Worm (Caenorhabditis elegans) whole organism, young adult: ENCODE measurements around the gene srgp-1.
A peak's percentile ranks its signal among the peaks of the same experiment; 100 is the strongest.

Source experiments
- B0019.2 ChIP-seq: fragments of 200-800 bp; sonication (Bioruptor generic); conservative IDR thresholded peaks from 2 replicates; pipeline ENCODE4 v1.3.6; 2022; ENCODE audit warnings: missing genetic modification reagents, missing genetic modification characterization, missing compliant biosample characterization
- B0261.1 ChIP-seq: sonication (generic microtip); optimal IDR thresholded peaks from 2 replicates; lab custom pipeline; 2016; ENCODE audit warnings: mild to moderate bottlenecking, missing genetic modification characterization, moderate library complexity, missing compliant biosample characterization
- C17E4.6 ChIP-seq: fragments of 200-800 bp; sonication (Bioruptor generic); IDR thresholded peaks from 2 replicates; pipeline ENCODE4 v1.3.6; 2022; ENCODE audit warnings: missing genetic modification reagents, missing genetic modification characterization, missing compliant biosample characterization
- D2030.7 ChIP-seq: fragments of 200-800 bp; sonication (Bioruptor generic); IDR thresholded peaks from 2 replicates; pipeline ENCODE4 v1.3.6; 2022; ENCODE audit warnings: missing genetic modification reagents, missing genetic modification characterization, missing compliant biosample characterization
- F33H1.4 ChIP-seq: fragments of 200-800 bp; sonication (Bioruptor generic); IDR thresholded peaks from 2 replicates; pipeline ENCODE4 v1.3.6; 2022; ENCODE audit warnings: missing genetic modification reagents, missing genetic modification characterization, missing compliant biosample characterization
- F52B5.7 ChIP-seq: sonication (generic microtip); optimal IDR thresholded peaks from 2 replicates; lab custom pipeline; 2016; ENCODE audit warnings: mild to moderate bottlenecking, missing genetic modification characterization, missing compliant biosample characterization
- T07F8.4 ChIP-seq: sonication (generic microtip); optimal IDR thresholded peaks from 2 replicates; lab custom pipeline; 2016; ENCODE audit warnings: mild to moderate bottlenecking, missing genetic modification characterization, moderate library complexity, missing compliant biosample characterization
- Y53F4B.3 ChIP-seq: fragments of 200-800 bp; sonication (Bioruptor generic); IDR thresholded peaks from 2 replicates; pipeline ENCODE4 v1.3.6; 2022; ENCODE audit warnings: missing genetic modification reagents, missing genetic modification characterization, missing compliant biosample characterization
- ZK185.1 ChIP-seq: sonication (generic microtip); optimal IDR thresholded peaks from 2 replicates; lab custom pipeline; 2016; ENCODE audit warnings: mild to moderate bottlenecking, missing genetic modification characterization, missing compliant biosample characterization; ENCODE audit not compliant: poor library complexity, severe bottlenecking
- aptf-2 ChIP-seq: fragments of 200-800 bp; sonication (Bioruptor generic); conservative IDR thresholded peaks from 2 replicates; pipeline ENCODE4 v1.3.6; 2022; ENCODE audit warnings: missing genetic modification reagents, missing genetic modification characterization, missing compliant biosample characterization
- attf-3 ChIP-seq: fragments of 200-800 bp; sonication (Bioruptor generic); conservative IDR thresholded peaks from 2 replicates; pipeline ENCODE4 v1.3.6; 2022; ENCODE audit warnings: missing genetic modification reagents, missing genetic modification characterization, missing compliant biosample characterization
- attf-6 ChIP-seq: fragments of 200-800 bp; sonication (Bioruptor generic); IDR thresholded peaks from 2 replicates; pipeline ENCODE4 v1.3.6; 2022; ENCODE audit warnings: missing genetic modification reagents, missing genetic modification characterization, missing compliant biosample characterization
- bed-1 ChIP-seq: fragments of 200-800 bp; sonication (Bioruptor generic); IDR thresholded peaks from 2 replicates; pipeline ENCODE4 v1.3.6; 2022; ENCODE audit warnings: missing genetic modification reagents, missing genetic modification characterization, missing compliant biosample characterization
- bed-2 ChIP-seq: fragments of 200-800 bp; sonication (Bioruptor generic); IDR thresholded peaks from 2 replicates; pipeline ENCODE4 v1.3.6; 2022; ENCODE audit warnings: missing genetic modification reagents, missing genetic modification characterization, missing compliant biosample characterization
- cebp-1 ChIP-seq, 2 experiments: fragments of 200-800 bp in 1 of 2; sonication (Bioruptor generic) in 1 of 2; sonication (generic microtip) in 1 of 2; IDR thresholded peaks in 1 of 2; optimal IDR thresholded peaks in 1 of 2; 2 replicates each; pipeline versions ENCODE4 v1.3.6 to Lab custom; 2017 to 2022; ENCODE audit warnings: missing compliant biosample characterization in 2 of 2, missing genetic modification characterization in 2 of 2, mild to moderate bottlenecking in 1 of 2, missing genetic modification reagents in 1 of 2, moderate library complexity in 1 of 2
- cebp-2 ChIP-seq: fragments of 200-800 bp; sonication (Bioruptor generic); IDR thresholded peaks from 2 replicates; pipeline ENCODE4 v1.3.6; 2022; ENCODE audit warnings: missing genetic modification characterization, missing compliant biosample characterization
- ceh-27 ChIP-seq: fragments of 200-800 bp; sonication (Bioruptor generic); optimal IDR thresholded peaks from 2 replicates; lab custom pipeline; 2018; ENCODE audit warnings: mild to moderate bottlenecking, missing genetic modification characterization, moderate library complexity, missing compliant biosample characterization
- ceh-58 ChIP-seq: fragments of 200-800 bp; sonication (Bioruptor generic); IDR thresholded peaks from 2 replicates; pipeline ENCODE4 v1.3.6; 2022; ENCODE audit warnings: missing genetic modification characterization, missing compliant biosample characterization
- die-1 ChIP-seq: sonication (generic microtip); optimal IDR thresholded peaks from 2 replicates; lab custom pipeline; 2016; ENCODE audit warnings: missing genotype, mild to moderate bottlenecking, missing genetic modification characterization, missing compliant biosample characterization
- dpl-1 ChIP-seq: fragments of 150-350 bp; optimal IDR thresholded peaks from 2 replicates; lab custom pipeline; 2014; ENCODE audit warnings: missing biosample characterization, missing genetic modification reagents, missing genetic modification characterization
- egl-18 ChIP-seq: fragments of 200-800 bp; sonication (Bioruptor generic); IDR thresholded peaks from 2 replicates; pipeline ENCODE4 v1.3.6; 2022; ENCODE audit warnings: missing genetic modification reagents, missing genetic modification characterization, missing compliant biosample characterization
- egrh-3 ChIP-seq: fragments of 200-800 bp; sonication (Bioruptor generic); IDR thresholded peaks from 2 replicates; pipeline ENCODE4 v1.3.6; 2022; ENCODE audit warnings: missing genetic modification reagents, missing genetic modification characterization, missing compliant biosample characterization
- ets-4 ChIP-seq: fragments of 200-800 bp; sonication (Bioruptor generic); optimal IDR thresholded peaks from 2 replicates; lab custom pipeline; 2018; ENCODE audit warnings: mild to moderate bottlenecking, missing genetic modification characterization, missing compliant biosample characterization
- him-1 ChIP-seq: sonication (generic microtip); optimal IDR thresholded peaks from 2 replicates; lab custom pipeline; 2016; ENCODE audit warnings: missing genotype, missing genetic modification reagents, missing genetic modification characterization, missing compliant biosample characterization
- let-526 ChIP-seq: fragments of 200-800 bp; sonication (Bioruptor generic); IDR thresholded peaks from 2 replicates; pipeline ENCODE4 v1.3.6; 2022; ENCODE audit warnings: missing genetic modification reagents, missing genetic modification characterization, missing compliant biosample characterization
- lin-26 ChIP-seq: fragments of 200-800 bp; sonication (Bioruptor generic); IDR thresholded peaks from 2 replicates; pipeline ENCODE4 v1.3.6; 2022; ENCODE audit warnings: missing genetic modification reagents, missing genetic modification characterization, missing compliant biosample characterization
- madf-3 ChIP-seq: fragments of 200-800 bp; sonication (Bioruptor generic); IDR thresholded peaks from 2 replicates; pipeline ENCODE4 v1.3.6; 2022; ENCODE audit warnings: missing genetic modification reagents, missing genetic modification characterization, missing compliant biosample characterization
- madf-6 ChIP-seq: fragments of 200-800 bp; sonication (Bioruptor generic); IDR thresholded peaks from 2 replicates; pipeline ENCODE4 v1.3.6; 2022; ENCODE audit warnings: missing genetic modification reagents, missing genetic modification characterization, missing compliant biosample characterization
- mcd-1 ChIP-seq: fragments of 200-800 bp; sonication (Bioruptor generic); IDR thresholded peaks from 2 replicates; pipeline ENCODE4 v1.3.6; 2022; ENCODE audit warnings: missing genetic modification reagents, missing genetic modification characterization, missing compliant biosample characterization
- mes-4 ChIP-seq: sonication (generic microtip); optimal IDR thresholded peaks from 2 replicates; lab custom pipeline; 2016; ENCODE audit warnings: missing genotype, missing genetic modification characterization, missing compliant biosample characterization
- nfya-2 ChIP-seq: fragments of 200-800 bp; sonication (Bioruptor generic); IDR thresholded peaks from 2 replicates; pipeline ENCODE4 v1.3.6; 2022; ENCODE audit warnings: missing genetic modification reagents, missing genetic modification characterization, missing compliant biosample characterization
- nfyb-1 ChIP-seq: fragments of 200-800 bp; sonication (Bioruptor generic); IDR thresholded peaks from 2 replicates; pipeline ENCODE4 v1.3.6; 2022; ENCODE audit warnings: missing genetic modification reagents, missing genetic modification characterization, missing compliant biosample characterization
- pha-4 ChIP-seq: fragments of 150-350 bp; sonication (generic microtip); optimal IDR thresholded peaks from 2 replicates; lab custom pipeline; 2014; ENCODE audit warnings: missing biosample characterization, missing genetic modification reagents, missing genetic modification characterization
- rec-8 ChIP-seq, 2 experiments: sonication (generic microtip); optimal IDR thresholded peaks; 2 replicates each; lab custom pipeline; 2016; ENCODE audit warnings: mild to moderate bottlenecking in 2 of 2, missing genetic modification characterization in 2 of 2, missing genetic modification reagents in 2 of 2, missing genotype in 2 of 2, missing biosample characterization in 1 of 2, missing compliant biosample characterization in 1 of 2, moderate library complexity in 1 of 2
- snpc-1.1 ChIP-seq: sonication (generic microtip); optimal IDR thresholded peaks from 2 replicates; lab custom pipeline; 2017; ENCODE audit warnings: missing genetic modification characterization, mild to moderate bottlenecking, missing compliant biosample characterization, antibody characterized with exemption, moderate library complexity, missing genotype, missing genetic modification reagents; ENCODE audit not compliant: insufficient read depth
- snpc-1.3 ChIP-seq: sonication (generic microtip); optimal IDR thresholded peaks from 2 replicates; lab custom pipeline; 2017; ENCODE audit warnings: missing genetic modification characterization, mild to moderate bottlenecking, missing compliant biosample characterization, antibody characterized with exemption, moderate library complexity, missing genotype, missing genetic modification reagents; ENCODE audit not compliant: insufficient read depth
- snpc-4 ChIP-seq, 5 experiments: fragments of 150-350 bp in 1 of 5; sonication (generic microtip) in 4 of 5; optimal IDR thresholded peaks; 2 replicates each; lab custom pipeline; 2014 to 2018; ENCODE audit warnings: missing genetic modification characterization in 5 of 5, missing biosample characterization in 3 of 5, antibody characterized with exemption in 2 of 5, mild to moderate bottlenecking in 2 of 5, missing compliant biosample characterization in 2 of 5, missing genotype in 2 of 5, moderate library complexity in 2 of 5, missing genetic modification reagents in 1 of 5
- sptf-2 ChIP-seq: fragments of 200-800 bp; sonication (Bioruptor generic); optimal IDR thresholded peaks from 2 replicates; lab custom pipeline; 2018; ENCODE audit warnings: mild to moderate bottlenecking, missing genetic modification characterization, missing compliant biosample characterization
- tbp1 ChIP-seq: fragments of 200-800 bp; sonication (Bioruptor generic); optimal IDR thresholded peaks from 2 replicates; lab custom pipeline; 2018; ENCODE audit warnings: mild to moderate bottlenecking, missing genetic modification characterization, missing compliant biosample characterization
- unc-130 ChIP-seq: sonication (generic microtip); optimal IDR thresholded peaks from 2 replicates; lab custom pipeline; 2016; ENCODE audit warnings: missing genetic modification reagents, missing genetic modification characterization, missing compliant biosample characterization
- unc-62 ChIP-seq: fragments of 150-350 bp; optimal IDR thresholded peaks from 2 replicates; lab custom pipeline; 2014; ENCODE audit warnings: missing biosample characterization, missing genetic modification reagents, missing genetic modification characterization
- zfh-2 ChIP-seq: fragments of 200-800 bp; sonication (Bioruptor generic); conservative IDR thresholded peaks from 2 replicates; pipeline ENCODE4 v1.3.6; 2022; ENCODE audit warnings: missing genetic modification reagents, missing genetic modification characterization, missing compliant biosample characterization
- ztf-18 ChIP-seq: sonication (generic microtip); optimal IDR thresholded peaks from 2 replicates; lab custom pipeline; 2016; ENCODE audit warnings: missing genotype, mild to moderate bottlenecking, missing genetic modification characterization, missing compliant biosample characterization
- ztf-28 ChIP-seq: fragments of 200-800 bp; sonication (Bioruptor generic); IDR thresholded peaks from 2 replicates; pipeline ENCODE4 v1.3.6; 2022; ENCODE audit warnings: missing genetic modification reagents, missing genetic modification characterization, missing compliant biosample characterization

The srgp-1 gene

ce11 chrIV:11593415-11594190, 23.3 kb downstream of the srgp-1 start, which contains the start of gene F40F11.3 (continued):
- TF ChIP-seq B0019.2 (GFP tag; lab: Robert Waterston, UW) (no peak), snpc-1.1 (no peak), aptf-2 (no peak), snpc-1.3 (tag; lab: Kevin White, UChicago) (no peak), ets-4 (GFP tag; lab: Kevin White, UChicago) (peak; percentile 41), attf-6 (GFP tag; lab: Robert Waterston, UW) (no peak), F33H1.4 (GFP tag; lab: Robert Waterston, UW) (peak; percentile 34; the same call in 1 of the 2 replicates), cebp-2 (GFP tag; lab: Robert Waterston, UW) (0 out of 2 replicates have a peak, but pooled peaks have one; percentile 47), dpl-1 (GFP tag; lab: Kevin White, UChicago) (peak; percentile 32), madf-3 (GFP tag; lab: Robert Waterston, UW) (0 out of 2 replicates have a peak, but pooled peaks have one; percentile 48), die-1 (tag; lab: Kevin White, UChicago) (peak; percentile 54), mes-4 (tag; lab: Kevin White, UChicago) (no peak), ZK185.1 (peak; percentile 79), sptf-2 (GFP tag; lab: Kevin White, UChicago) (no peak), egrh-3 (no peak), attf-3 (GFP tag; lab: Robert Waterston, UW) (no peak), unc-130 (GFP tag; lab: Kevin White, UChicago) (no peak), nfya-2 (GFP tag; lab: Robert Waterston, UW) (0 out of 2 replicates have a peak, but pooled peaks have one; percentile 10), rec-8 (tag; optimal IDR thresholded peaks at IDR 0.05; lab: Kevin White, UChicago) (no peak), ztf-28 (GFP tag; lab: Robert Waterston, UW) (no peak), cebp-1 (GFP tag; IDR thresholded peaks at IDR 0.05; lab: Robert Waterston, UW) (peak; percentile 7; the same call in 1 of the 2 replicates), cebp-1 (tag; optimal IDR thresholded peaks at IDR 0.05; lab: Kevin White, UChicago) (peak; percentile 77), mcd-1 (GFP tag; lab: Robert Waterston, UW) (peak; percentile 64), F52B5.7 (tag; lab: Kevin White, UChicago) (no peak), egl-18 (GFP tag; lab: Robert Waterston, UW) (0 out of 2 replicates have a peak, but pooled peaks have one; percentile 40), pha-4 (tag; lab: Kevin White, UChicago) (no peak), lin-26 (GFP tag; lab: Robert Waterston, UW) (peak; percentile 66; the same call in 1 of the 2 replicates), ceh-27 (GFP tag; lab: Kevin White, UChicago) (peak; percentile 94), madf-6 (peak; percentile 8; the same call in 1 of the 2 replicates), C17E4.6 (no peak), let-526 (peak; percentile 77), T07F8.4 (tag; lab: Kevin White, UChicago) (no peak)
- TF ChIP-seq, all 124 proteins: peak for 52

ce11 chrIV:11594191-11594673, 23.9 kb downstream of the srgp-1 start, which contains the start of gene mig-38:
TSS of gene mig-38 (plus strand) at chrIV:11594244.
- TF ChIP-seq cebp-2 (GFP tag; lab: Robert Waterston, UW) = no peak
- no peak for TF ChIP-seq F33H1.4 (GFP tag; lab: Robert Waterston, UW)
- TF ChIP-seq ceh-58 = no peak
- TF ChIP-seq zfh-2 (GFP tag; lab: Robert Waterston, UW) = peak; percentile 94
- TF ChIP-seq unc-62 (GFP tag; lab: Kevin White, UChicago) = no peak
- no peak for TF ChIP-seq Y53F4B.3 (GFP tag; lab: Robert Waterston, UW)
- no peak for TF ChIP-seq him-1 (tag; lab: Kevin White, UChicago)
- no peak for TF ChIP-seq snpc-4 (GFP tag; optimal IDR thresholded peaks at IDR 0.05; lab: Kevin White, UChicago)
- peak in 1 of 4 experiments; percentile 4 for TF ChIP-seq snpc-4 (tag; optimal IDR thresholded peaks at IDR 0.05; lab: Kevin White, UChicago)
- no peak; the same call in 1 of the 2 replicates for TF ChIP-seq nfyb-1 (GFP tag; lab: Robert Waterston, UW)
- no peak for TF ChIP-seq lin-26 (GFP tag; lab: Robert Waterston, UW)
- TF ChIP-seq let-526 = no peak
- no peak for TF ChIP-seq B0019.2 (GFP tag; lab: Robert Waterston, UW)
- no peak for TF ChIP-seq bed-2 (GFP tag; lab: Robert Waterston, UW)
- TF ChIP-seq ztf-18 (tag; lab: Kevin White, UChicago) = no peak
- no peak for TF ChIP-seq D2030.7 (GFP tag; lab: Robert Waterston, UW)
- TF ChIP-seq B0261.1 = no peak
- peak; percentile 10 for TF ChIP-seq tbp1 (GFP tag; lab: Kevin White, UChicago)
- no peak for TF ChIP-seq bed-1 (GFP tag; lab: Robert Waterston, UW)
